Worm (Caenorhabditis elegans) whole organism, L4 larva: Measurements from ENCODE around the gene F13A2.5.

ENCODE experiments used
- F10B5.3 ChIP-seq: sonication (generic microtip); optimal IDR thresholded peaks from 2 replicates; lab custom pipeline; 2016; ENCODE audit warnings: mild to moderate bottlenecking, missing genetic modification characterization, missing compliant biosample characterization
- F37D6.2 ChIP-seq: sonication (generic microtip); optimal IDR thresholded peaks from 2 replicates; lab custom pipeline; 2016; ENCODE audit warnings: mild to moderate bottlenecking, missing genetic modification characterization, missing compliant biosample characterization
- Y48G9A.11 ChIP-seq: fragments of 200-800 bp; sonication (Bioruptor generic); IDR thresholded peaks from 2 replicates; pipeline ENCODE4 v1.3.6; 2022; ENCODE audit warnings: missing genetic modification reagents, missing genetic modification characterization, missing compliant biosample characterization
- aha-1 ChIP-seq: fragments of 150-350 bp; peaks from one replicate; lab custom pipeline; 2014; ENCODE audit warnings: missing biosample characterization, missing genetic modification characterization
- ceh-28 ChIP-seq: fragments of 150-350 bp; optimal IDR thresholded peaks from 2 replicates; lab custom pipeline; 2014; ENCODE audit warnings: missing biosample characterization, missing genetic modification reagents, missing genetic modification characterization
- ces-1 ChIP-seq: fragments of 150-350 bp; sonication (generic microtip); optimal IDR thresholded peaks from 4 replicates; lab custom pipeline; 2014; ENCODE audit warnings: missing biosample characterization, missing genetic modification reagents, missing genetic modification characterization
- ctbp-1 ChIP-seq: fragments of 200-800 bp; sonication (Bioruptor generic); IDR thresholded peaks from 2 replicates; pipeline ENCODE4 v1.3.6; 2022; ENCODE audit warnings: missing genetic modification reagents, missing genetic modification characterization, missing compliant biosample characterization
- dve-1 ChIP-seq: sonication (generic microtip); optimal IDR thresholded peaks from 2 replicates; lab custom pipeline; 2017; ENCODE audit warnings: antibody characterized with exemption, mild to moderate bottlenecking, missing genetic modification characterization, missing compliant biosample characterization; ENCODE audit not compliant: insufficient read depth
- egl-27 ChIP-seq: sonication (generic microtip); optimal IDR thresholded peaks from 3 replicates; lab custom pipeline; 2017; ENCODE audit warnings: missing biosample characterization, missing genetic modification reagents, missing genetic modification characterization
- hlh-11 ChIP-seq: fragments of 200-800 bp; sonication (Bioruptor generic); optimal IDR thresholded peaks from 2 replicates; lab custom pipeline; 2018; ENCODE audit warnings: mild to moderate bottlenecking, missing genetic modification characterization, missing compliant biosample characterization
- hlh-30 ChIP-seq: sonication (generic microtip); optimal IDR thresholded peaks from 2 replicates; lab custom pipeline; 2017; ENCODE audit warnings: antibody characterized with exemption, mild to moderate bottlenecking, missing genetic modification characterization, missing compliant biosample characterization; ENCODE audit not compliant: insufficient read depth
- lin-1 ChIP-seq: fragments of 200-800 bp; sonication (Bioruptor generic); IDR thresholded peaks from 2 replicates; pipeline ENCODE4 v1.3.6; 2022; ENCODE audit warnings: missing genetic modification reagents, missing genetic modification characterization, missing compliant biosample characterization
- lsy-2 ChIP-seq, 2 experiments: fragments of 150-350 bp in 1 of 2; sonication (generic microtip) in 1 of 2; optimal IDR thresholded peaks; 2 replicates each; lab custom pipeline; 2014 to 2017; ENCODE audit warnings: missing biosample characterization in 2 of 2, missing genetic modification characterization in 2 of 2
- nhr-11 ChIP-seq: fragments of 150-350 bp; optimal IDR thresholded peaks from 2 replicates; lab custom pipeline; 2014; ENCODE audit warnings: missing biosample characterization, missing genetic modification characterization
- nhr-237 ChIP-seq: sonication (generic microtip); optimal IDR thresholded peaks from 2 replicates; lab custom pipeline; 2017; ENCODE audit warnings: missing biosample characterization, missing genetic modification characterization
- nhr-25 ChIP-seq: sonication (generic microtip); optimal IDR thresholded peaks from 2 replicates; lab custom pipeline; 2017; ENCODE audit warnings: missing genetic modification characterization, mild to moderate bottlenecking, missing compliant biosample characterization, antibody characterized with exemption, moderate library complexity, borderline replicate concordance; ENCODE audit not compliant: insufficient read depth
- nhr-41 ChIP-seq: fragments of 200-800 bp; sonication (Bioruptor generic); IDR thresholded peaks from 2 replicates; pipeline ENCODE4 v1.3.6; 2022; ENCODE audit warnings: missing genetic modification reagents, missing genetic modification characterization, missing compliant biosample characterization
- nhr-42 ChIP-seq: fragments of 200-800 bp; sonication (Bioruptor generic); IDR thresholded peaks from 2 replicates; pipeline ENCODE4 v1.3.6; 2022; ENCODE audit warnings: missing genetic modification characterization, missing compliant biosample characterization
- nhr-6 ChIP-seq: fragments of 150-350 bp; optimal IDR thresholded peaks from 2 replicates; lab custom pipeline; 2014; ENCODE audit warnings: missing biosample characterization, missing genetic modification characterization
- nhr-76 ChIP-seq: fragments of 150-350 bp; optimal IDR thresholded peaks from 2 replicates; lab custom pipeline; 2014; ENCODE audit warnings: missing biosample characterization, missing genetic modification characterization
- php-3 ChIP-seq: fragments of 200-800 bp; sonication (Bioruptor generic); IDR thresholded peaks from 2 replicates; pipeline ENCODE4 v1.3.6; 2022; ENCODE audit warnings: missing genetic modification reagents, missing genetic modification characterization, missing compliant biosample characterization
- rbr-2 ChIP-seq: sonication (generic microtip); optimal IDR thresholded peaks from 2 replicates; lab custom pipeline; 2016; ENCODE audit warnings: missing genotype, missing genetic modification characterization, missing compliant biosample characterization
- skn-1 ChIP-seq: fragments of 150-350 bp; optimal IDR thresholded peaks from 2 replicates; lab custom pipeline; 2014; ENCODE audit warnings: missing biosample characterization, missing genetic modification characterization
- unc-62 ChIP-seq, 3 experiments: fragments of 150-350 bp in 1 of 3; sonication (generic microtip); optimal IDR thresholded peaks in 2 of 3; peaks in 1 of 3; 1 replicate in 1 of 3; 2 replicates in 2 of 3; lab custom pipeline; 2014 to 2017; ENCODE audit warnings: missing biosample characterization in 3 of 3, missing genetic modification characterization in 3 of 3, missing genetic modification reagents in 3 of 3, missing genotype in 1 of 3
- zfp-3 ChIP-seq: fragments of 200-800 bp; sonication (Bioruptor generic); conservative IDR thresholded peaks from 2 replicates; pipeline ENCODE4 v1.3.6; 2022; ENCODE audit warnings: missing genetic modification reagents, missing genetic modification characterization, missing compliant biosample characterization

Gene F13A2.5

ce11 chrV:4359127-4359526 lies 42.6 kb downstream of the F13A2.5 start:
- TF ChIP-seq unc-62 (GFP tag; optimal IDR thresholded peaks at IDR 0.05 in 1 of 2; lab: Kevin White, UChicago) (peak in 1 of 2 experiments; percentile 5), unc-62 (tag; optimal IDR thresholded peaks at IDR 0.05; lab: Kevin White, UChicago) (no peak), hlh-11 (tag; lab: Kevin White, UChicago) (no peak)

- TF ChIP-seq lsy-2 (tag; optimal IDR thresholded peaks at IDR 0.05; lab: Kevin White, UChicago) (peak in 1 of 2 experiments; percentile 39), nhr-41 (GFP tag; lab: Robert Waterston, UW) (no peak), ces-1 (peak; percentile 56)
These were observed 44.4 kb downstream of the F13A2.5 start for ce11 chrV:4357369-4357768.

- TF ChIP-seq php-3 (no peak), F37D6.2 (tag; lab: Kevin White, UChicago) (no peak), nhr-42 (GFP tag; lab: Robert Waterston, UW) (no peak), egl-27 (tag; lab: Kevin White, UChicago) (no peak), zfp-3 (no peak), nhr-11 (no peak), skn-1 (tag; lab: Kevin White, UChicago) (no peak), rbr-2 (no peak), lin-1 (GFP tag; lab: Robert Waterston, UW) (no peak), nhr-237 (tag; lab: Kevin White, UChicago) (no peak), F10B5.3 (no peak), nhr-6 (tag; lab: Kevin White, UChicago) (no peak), ceh-28 (tag; lab: Kevin White, UChicago) (no peak), aha-1 (tag; lab: Kevin White, UChicago) (no peak), ctbp-1 (no peak), nhr-76 (tag; lab: Kevin White, UChicago) (no peak), dve-1 (no peak), Y48G9A.11 (GFP tag; lab: Robert Waterston, UW) (no peak), nhr-25 (no peak), hlh-30 (tag; lab: Kevin White, UChicago) (no peak)
These were observed 45.6 kb downstream of the F13A2.5 start for ce11 chrV:4356047-4356612.
